Worm (Caenorhabditis elegans): ENCODE results near the gene F07G11.2.
"Not testable (repeated sequence)": the region's sequence is repeated elsewhere in the genome, so short reads cannot be mapped to it uniquely, and the experiment has no call there.

The F07G11.2 gene

ce11 chrV:7328092-7328491, 23.5 kb downstream of the F07G11.2 start, which contains the start of gene clec-7:
TSS of gene clec-7 (plus strand) at chrV:7328392.
- TF ChIP-seq F57A8.1 (GFP tag; optimal IDR thresholded peaks at IDR 0.05) (no peak), F52B5.7 (tag; optimal IDR thresholded peaks at IDR 0.05) (no peak), F23B12.7 (tag; optimal IDR thresholded peaks at IDR 0.05; ENCODE audit: insufficient read depth) (no peak), madf-3 (GFP tag; IDR thresholded peaks at IDR 0.05) (no peak), mes-4 (tag; optimal IDR thresholded peaks at IDR 0.05) (no peak), madf-6 (GFP tag; IDR thresholded peaks at IDR 0.05) (no peak), F10E7.11 (tag; optimal IDR thresholded peaks at IDR 0.05) (no peak), lir-1 (GFP tag; conservative IDR thresholded peaks at IDR 0.05) (no peak), athp-1 (tag; optimal IDR thresholded peaks at IDR 0.05) (no peak), ets-4 (GFP tag; optimal IDR thresholded peaks at IDR 0.05) (no peak)

ce11 chrV:7330868-7331267, 26.3 kb downstream of the F07G11.2 start, which contains the start of gene F10G2.2:
TSS of gene F10G2.2 (plus strand) at chrV:7331168.
- no peak for TF ChIP-seq tbx-9 (tag; optimal IDR thresholded peaks at IDR 0.05; ENCODE audit: borderline replicate concordance)
- TF ChIP-seq lag-1 (GFP tag; IDR thresholded peaks at IDR 0.05), result no peak
- TF ChIP-seq T07F8.4 (tag; optimal IDR thresholded peaks at IDR 0.05), result no peak
- TF ChIP-seq chd-7 (tag; optimal IDR thresholded peaks at IDR 0.05), result no peak
- no peak for TF ChIP-seq K12H6.12 (tag; optimal IDR thresholded peaks at IDR 0.05)
- no peak for TF ChIP-seq ztf-26 (tag; optimal IDR thresholded peaks at IDR 0.05)
- no peak for TF ChIP-seq zim-3 (tag; optimal IDR thresholded peaks at IDR 0.05)
- TF ChIP-seq lin-26 (GFP tag; IDR thresholded peaks at IDR 0.05), result no peak
- no peak for TF ChIP-seq ccch-3 (GFP tag; optimal IDR thresholded peaks at IDR 0.05)

ce11 chrV:7332253-7332652, 27.6 kb downstream of the F07G11.2 start, which contains the start of gene F10G2.1:
TSS of gene F10G2.1 (plus strand) at chrV:7332553.
- TF ChIP-seq somi-1 (GFP tag; optimal IDR thresholded peaks at IDR 0.05) (no peak), madf-6 (GFP tag; IDR thresholded peaks at IDR 0.05) (no peak), atf-7 (tag; optimal IDR thresholded peaks at IDR 0.05) (no peak), snpc-1.3 (tag; optimal IDR thresholded peaks at IDR 0.05; ENCODE audit: insufficient read depth) (no peak), lsy-27 (tag; optimal IDR thresholded peaks at IDR 0.05; ENCODE audit: borderline replicate concordance, insufficient read depth) (no peak), gei-17 (GFP tag; optimal IDR thresholded peaks at IDR 0.05) (no peak), ceh-79 (tag; optimal IDR thresholded peaks at IDR 0.05) (no peak), ztf-18 (tag; optimal IDR thresholded peaks at IDR 0.05) (no peak)

ce11 chrV:7337218-7337617, 32.6 kb downstream of the F07G11.2 start, which contains the start of gene F10G2.7:
TSS of gene F10G2.7 (minus strand) at chrV:7337318.
- TF ChIP-seq nfya-2 (GFP tag; IDR thresholded peaks at IDR 0.05); snpc-3.4 (tag; optimal IDR thresholded peaks at IDR 0.05); C17E4.6 (GFP tag; IDR thresholded peaks at IDR 0.05): not testable (repeated sequence)

ce11 chrV:7339831-7340230, 35.2 kb downstream of the F07G11.2 start, which contains the start of gene srh-187:
TSS of gene srh-187 (minus strand) at chrV:7339931.
- no peak for TF ChIP-seq Y67H2A.10 (GFP tag; conservative IDR thresholded peaks at IDR 0.05)
- TF ChIP-seq F22D6.2 (tag; optimal IDR thresholded peaks at IDR 0.05), result no peak
- TF ChIP-seq hmg-1.2 (GFP tag; IDR thresholded peaks at IDR 0.05), result no peak
- no peak for TF ChIP-seq repo-1 (tag; optimal IDR thresholded peaks at IDR 0.05)
- TF ChIP-seq K12H6.12 (tag; optimal IDR thresholded peaks at IDR 0.05), result no peak
- TF ChIP-seq ceh-40 (GFP tag; IDR thresholded peaks at IDR 0.05), result no peak
- no peak for TF ChIP-seq somi-1 (GFP tag; optimal IDR thresholded peaks at IDR 0.05)
- no peak for TF ChIP-seq cebp-2 (GFP tag; IDR thresholded peaks at IDR 0.05)
